Worm (Caenorhabditis elegans) whole organism, L4 larva: ENCODE data around the gene F08H9.3.

Experiments used
- ZK337.2 ChIP-seq: fragments of 200-800 bp; sonication (Bioruptor generic); IDR thresholded peaks from 2 replicates; pipeline ENCODE4 v1.3.6; 2022; ENCODE audit warnings: missing genetic modification reagents, missing genetic modification characterization, missing compliant biosample characterization
- aly-2 ChIP-seq: sonication (generic microtip); optimal IDR thresholded peaks from 2 replicates; lab custom pipeline; 2018; ENCODE audit warnings: missing biosample characterization, missing genetic modification characterization
- ama-1 ChIP-seq: fragments of 150-350 bp; optimal IDR thresholded peaks from 2 replicates; lab custom pipeline; 2014; ENCODE audit warnings: inconsistent platforms, mixed read lengths
- ceh-82 ChIP-seq: sonication (generic microtip); optimal IDR thresholded peaks from 2 replicates; lab custom pipeline; 2017; ENCODE audit warnings: missing biosample characterization, missing genetic modification characterization
- lin-13 ChIP-seq: fragments of 150-350 bp; optimal IDR thresholded peaks from 2 replicates; lab custom pipeline; 2014; ENCODE audit warnings: missing biosample characterization, missing genetic modification reagents, missing genetic modification characterization
- lin-39 ChIP-seq: fragments of 150-350 bp; optimal IDR thresholded peaks from 2 replicates; lab custom pipeline; 2014; ENCODE audit warnings: missing biosample characterization, missing genetic modification reagents, missing genetic modification characterization
- lsy-2 ChIP-seq, 2 experiments: fragments of 150-350 bp in 1 of 2; sonication (generic microtip) in 1 of 2; optimal IDR thresholded peaks; 2 replicates each; lab custom pipeline; 2014 to 2017; ENCODE audit warnings: missing biosample characterization in 2 of 2, missing genetic modification characterization in 2 of 2
- nhr-10 ChIP-seq: fragments of 150-350 bp; optimal IDR thresholded peaks from 2 replicates; lab custom pipeline; 2014; ENCODE audit warnings: missing biosample characterization, missing genetic modification characterization
- saeg-2 ChIP-seq: fragments of 200-800 bp; sonication (Bioruptor generic); IDR thresholded peaks from 2 replicates; pipeline ENCODE4 v1.3.6; 2022; ENCODE audit warnings: missing genetic modification reagents, missing genetic modification characterization, missing compliant biosample characterization
- skn-1 ChIP-seq: fragments of 150-350 bp; optimal IDR thresholded peaks from 2 replicates; lab custom pipeline; 2014; ENCODE audit warnings: missing biosample characterization, missing genetic modification characterization
- snpc-4 ChIP-seq: fragments of 150-350 bp; optimal IDR thresholded peaks from 2 replicates; lab custom pipeline; 2014; ENCODE audit warnings: missing biosample characterization, missing genetic modification characterization
- vab-7 ChIP-seq: fragments of 200-800 bp; sonication (Bioruptor generic); IDR thresholded peaks from 2 replicates; pipeline ENCODE4 v1.3.6; 2022; ENCODE audit warnings: missing genetic modification reagents, missing genetic modification characterization, missing compliant biosample characterization
- zag-1 ChIP-seq: fragments of 150-350 bp; optimal IDR thresholded peaks from 2 replicates; lab custom pipeline; 2014; ENCODE audit warnings: missing biosample characterization, missing genetic modification characterization

DNA sequence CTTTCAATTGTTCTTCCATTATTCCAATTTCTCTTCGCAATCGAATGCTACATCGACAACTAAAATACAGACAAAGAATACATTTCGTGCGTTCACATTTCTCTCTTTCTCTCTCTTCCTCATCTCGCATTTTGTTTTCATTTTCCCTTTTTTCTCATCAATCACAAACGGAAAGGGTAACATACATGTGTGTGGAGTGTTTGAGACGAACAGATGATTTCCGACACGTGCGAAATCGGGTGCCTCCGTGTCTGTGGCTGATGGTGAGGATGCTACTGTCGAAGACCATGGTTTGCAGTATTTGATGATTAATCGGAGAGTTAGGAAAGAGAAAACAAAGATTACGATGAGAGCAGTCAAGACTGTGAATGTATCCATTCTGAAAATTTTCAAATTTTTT, 47.6 kb upstream of the F08H9.3 start, which contains the start of gene R02D5.9:
- TF ChIP-seq aly-2 (no peak), ceh-82 (tag; lab: Kevin White, UChicago) (no peak), ama-1 (lab: Kevin White, UChicago) (no peak), saeg-2 (GFP tag; lab: Robert Waterston, UW) (no peak), lsy-2 (tag; optimal IDR thresholded peaks at IDR 0.05; lab: Kevin White, UChicago) (no peak), ZK337.2 (no peak), vab-7 (GFP tag; lab: Robert Waterston, UW) (no peak), lin-13 (GFP tag; lab: Kevin White, UChicago) (no peak), zag-1 (tag; lab: Kevin White, UChicago) (no peak), nhr-10 (no peak), snpc-4 (tag; lab: Kevin White, UChicago) (no peak), skn-1 (tag; lab: Kevin White, UChicago) (no peak), lin-39 (tag; lab: Kevin White, UChicago) (no peak)
